Worm (Caenorhabditis elegans) whole organism, L3 larva: ENCODE results near the gene pxd-1.

Experiments used
- R02D3.7 ChIP-seq: fragments of 150-350 bp; optimal IDR thresholded peaks from 2 replicates; lab custom pipeline; 2014; ENCODE audit warnings: missing biosample characterization, missing genetic modification characterization
- ZK546.5 ChIP-seq: sonication (generic microtip); optimal IDR thresholded peaks from 2 replicates; lab custom pipeline; 2017; ENCODE audit warnings: missing biosample characterization, missing genetic modification characterization
- aly-2 ChIP-seq: fragments of 150-350 bp; optimal IDR thresholded peaks from 2 replicates; lab custom pipeline; 2014; ENCODE audit warnings: missing biosample characterization, missing genetic modification characterization
- ama-1 ChIP-seq: fragments of 150-350 bp; optimal IDR thresholded peaks from 2 replicates; lab custom pipeline; 2018
- ceh-16 ChIP-seq: sonication (generic microtip); optimal IDR thresholded peaks from 2 replicates; lab custom pipeline; 2017; ENCODE audit warnings: missing biosample characterization, missing genetic modification characterization
- ceh-28 ChIP-seq: fragments of 150-350 bp; optimal IDR thresholded peaks from 2 replicates; lab custom pipeline; 2014; ENCODE audit warnings: missing biosample characterization, missing genetic modification reagents, missing genetic modification characterization
- ceh-82 ChIP-seq: fragments of 150-350 bp; optimal IDR thresholded peaks from 2 replicates; lab custom pipeline; 2014; ENCODE audit warnings: missing biosample characterization, missing genetic modification characterization
- ceh-9 ChIP-seq: sonication (generic microtip); optimal IDR thresholded peaks from 2 replicates; lab custom pipeline; 2018; ENCODE audit warnings: missing biosample characterization, missing genetic modification characterization
- daf-12 ChIP-seq: fragments of 150-350 bp; optimal IDR thresholded peaks from 2 replicates; lab custom pipeline; 2014; ENCODE audit warnings: missing biosample characterization, missing genetic modification reagents, missing genetic modification characterization
- egl-27 ChIP-seq: sonication (generic microtip); optimal IDR thresholded peaks from 4 replicates; lab custom pipeline; 2017; ENCODE audit warnings: missing biosample characterization, missing genetic modification reagents, missing genetic modification characterization
- egl-5 ChIP-seq: fragments of 150-350 bp; optimal IDR thresholded peaks from 2 replicates; lab custom pipeline; 2017; ENCODE audit warnings: missing biosample characterization, missing genetic modification reagents, missing genetic modification characterization, inconsistent platforms
- elt-1 ChIP-seq: fragments of 150-350 bp; optimal IDR thresholded peaks from 2 replicates; lab custom pipeline; 2014; ENCODE audit warnings: missing biosample characterization, missing genetic modification characterization
- elt-2 ChIP-seq: sonication (generic microtip); optimal IDR thresholded peaks from 2 replicates; lab custom pipeline; 2016; ENCODE audit warnings: missing genetic modification reagents, mild to moderate bottlenecking, missing genetic modification characterization, missing compliant biosample characterization
- elt-3 ChIP-seq, 3 experiments: fragments of 150-350 bp in 1 of 3; sonication (generic microtip) in 2 of 3; optimal IDR thresholded peaks; 2 replicates in 2 of 3; 4 replicates in 1 of 3; lab custom pipeline; 2014 to 2017; ENCODE audit warnings: missing biosample characterization in 3 of 3, missing genetic modification characterization in 3 of 3
- eor-1 ChIP-seq, 2 experiments: fragments of 150-350 bp; optimal IDR thresholded peaks; 2 replicates each; lab custom pipeline; 2014 to 2018; ENCODE audit warnings: missing biosample characterization in 2 of 2, missing genetic modification characterization in 2 of 2
- fkh-10 ChIP-seq: sonication (generic microtip); optimal IDR thresholded peaks from 2 replicates; lab custom pipeline; 2017; ENCODE audit warnings: missing biosample characterization, missing genetic modification reagents, missing genetic modification characterization
- fkh-2 ChIP-seq: fragments of 150-350 bp; optimal IDR thresholded peaks from 2 replicates; lab custom pipeline; 2014; ENCODE audit warnings: missing biosample characterization, missing genetic modification reagents, missing genetic modification characterization
- fos-1 ChIP-seq: fragments of 150-350 bp; optimal IDR thresholded peaks from 2 replicates; lab custom pipeline; 2014; ENCODE audit warnings: missing biosample characterization, missing genetic modification characterization
- hmg-11 ChIP-seq: sonication (generic microtip); optimal IDR thresholded peaks from 2 replicates; lab custom pipeline; 2016; ENCODE audit warnings: missing genetic modification characterization, missing compliant biosample characterization
- jun-1 ChIP-seq: fragments of 150-350 bp; optimal IDR thresholded peaks from 2 replicates; lab custom pipeline; 2014; ENCODE audit warnings: missing biosample characterization, missing genetic modification reagents, missing genetic modification characterization
- lin-15B ChIP-seq: fragments of 150-350 bp; optimal IDR thresholded peaks from 2 replicates; lab custom pipeline; 2014; ENCODE audit warnings: missing biosample characterization, missing genetic modification characterization
- lin-39 ChIP-seq: fragments of 150-350 bp; optimal IDR thresholded peaks from 2 replicates; lab custom pipeline; 2018; ENCODE audit warnings: missing biosample characterization, missing genetic modification reagents, missing genetic modification characterization
- lsy-12 ChIP-seq: sonication (generic microtip); optimal IDR thresholded peaks from 2 replicates; lab custom pipeline; 2016; ENCODE audit warnings: mild to moderate bottlenecking, missing genetic modification characterization, missing compliant biosample characterization
- mdl-1 ChIP-seq: fragments of 150-350 bp; optimal IDR thresholded peaks from 2 replicates; lab custom pipeline; 2014; ENCODE audit warnings: missing biosample characterization, missing genetic modification characterization
- mml-1 ChIP-seq: fragments of 150-350 bp; sonication (generic microtip); optimal IDR thresholded peaks from 3 replicates; lab custom pipeline; 2014; ENCODE audit warnings: missing biosample characterization, missing genetic modification characterization
- nfya-1 ChIP-seq: sonication (generic microtip); optimal IDR thresholded peaks from 2 replicates; lab custom pipeline; 2017; ENCODE audit warnings: missing genetic modification characterization, mild to moderate bottlenecking, missing compliant biosample characterization, antibody characterized with exemption, moderate library complexity; ENCODE audit not compliant: insufficient read depth
- nhr-11 ChIP-seq: fragments of 150-350 bp; optimal IDR thresholded peaks from 2 replicates; lab custom pipeline; 2014; ENCODE audit warnings: missing biosample characterization, missing genetic modification characterization
- nhr-23 ChIP-seq: fragments of 150-350 bp; optimal IDR thresholded peaks from 2 replicates; lab custom pipeline; 2014; ENCODE audit warnings: missing biosample characterization, missing genetic modification reagents, missing genetic modification characterization
- nhr-237 ChIP-seq: fragments of 150-350 bp; optimal IDR thresholded peaks from 2 replicates; lab custom pipeline; 2014; ENCODE audit warnings: missing biosample characterization, missing genetic modification characterization
- nhr-25 ChIP-seq: sonication (generic microtip); optimal IDR thresholded peaks from 2 replicates; lab custom pipeline; 2017; ENCODE audit warnings: missing biosample characterization, missing genetic modification characterization
- nhr-43 ChIP-seq: sonication (generic microtip); optimal IDR thresholded peaks from 2 replicates; lab custom pipeline; 2016; ENCODE audit warnings: mild to moderate bottlenecking, missing genetic modification characterization, missing compliant biosample characterization; ENCODE audit not compliant: poor library complexity, severe bottlenecking
- nhr-67 ChIP-seq: fragments of 150-350 bp; optimal IDR thresholded peaks from 2 replicates; lab custom pipeline; 2014; ENCODE audit warnings: missing biosample characterization, missing genetic modification characterization
- nhr-76 ChIP-seq: fragments of 150-350 bp; sonication (generic microtip); optimal IDR thresholded peaks from 5 replicates; lab custom pipeline; 2014; ENCODE audit warnings: missing biosample characterization, missing genetic modification characterization
- pha-4 ChIP-seq: fragments of 150-350 bp; optimal IDR thresholded peaks from 2 replicates; lab custom pipeline; 2014; ENCODE audit warnings: missing biosample characterization, missing genetic modification reagents, missing genetic modification characterization
- sea-2 ChIP-seq: fragments of 150-350 bp; sonication (generic microtip); optimal IDR thresholded peaks from 4 replicates; lab custom pipeline; 2014; ENCODE audit warnings: missing biosample characterization, missing genetic modification reagents, missing genetic modification characterization
- skn-1 ChIP-seq: fragments of 150-350 bp; optimal IDR thresholded peaks from 2 replicates; lab custom pipeline; 2014; ENCODE audit warnings: missing biosample characterization, missing genetic modification characterization
- snpc-4 ChIP-seq: fragments of 150-350 bp; optimal IDR thresholded peaks from 2 replicates; lab custom pipeline; 2014; ENCODE audit warnings: missing biosample characterization, missing genetic modification characterization
- tbx-2 ChIP-seq: sonication (generic microtip); optimal IDR thresholded peaks from 2 replicates; lab custom pipeline; 2016; ENCODE audit warnings: mild to moderate bottlenecking, missing genetic modification characterization, missing compliant biosample characterization
- unc-39 ChIP-seq: sonication (generic microtip); optimal IDR thresholded peaks from 4 replicates; lab custom pipeline; 2017; ENCODE audit warnings: missing biosample characterization, missing genetic modification characterization
- unc-62 ChIP-seq: fragments of 150-350 bp; sonication (generic microtip); optimal IDR thresholded peaks from 4 replicates; lab custom pipeline; 2014; ENCODE audit warnings: missing biosample characterization, missing genetic modification reagents, missing genetic modification characterization
- ztf-4 ChIP-seq: fragments of 150-350 bp; optimal IDR thresholded peaks from 2 replicates; lab custom pipeline; 2014; ENCODE audit warnings: missing biosample characterization, missing genetic modification characterization

Gene pxd-1

DNA sequence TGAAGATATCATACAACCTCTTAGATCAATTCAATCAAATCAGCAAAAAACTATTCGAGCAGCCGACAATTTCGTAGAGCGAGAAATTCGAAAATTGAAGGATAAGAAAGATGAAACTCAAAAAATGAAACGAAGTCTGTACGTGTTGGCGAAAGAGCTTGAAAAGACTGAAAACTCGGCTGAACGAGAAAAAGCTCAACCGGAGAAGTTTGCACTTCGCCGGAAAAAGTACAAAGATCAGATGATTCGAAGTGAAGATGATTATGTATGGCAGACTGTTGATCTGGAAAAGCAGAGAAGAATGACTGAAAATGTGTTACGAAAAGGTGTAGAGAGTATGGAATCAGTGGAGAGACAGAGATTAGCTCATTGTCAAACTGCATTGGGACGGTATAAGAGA lies 7.1 kb downstream of the pxd-1 start:
- TF ChIP-seq pha-4 (tag; lab: Kevin White, UChicago): no peak
- no peak for TF ChIP-seq nfya-1 (tag; lab: Kevin White, UChicago)
- no peak for TF ChIP-seq fos-1 (tag; lab: Kevin White, UChicago)
- no peak for TF ChIP-seq sea-2 (GFP tag; lab: Kevin White, UChicago)
- no peak for TF ChIP-seq skn-1
- no peak for TF ChIP-seq nhr-25 (tag; lab: Kevin White, UChicago)
- no peak for TF ChIP-seq lsy-12 (tag; lab: Kevin White, UChicago)
- no peak for TF ChIP-seq nhr-237
- no peak for TF ChIP-seq nhr-67 (tag; lab: Kevin White, UChicago)

DNA sequence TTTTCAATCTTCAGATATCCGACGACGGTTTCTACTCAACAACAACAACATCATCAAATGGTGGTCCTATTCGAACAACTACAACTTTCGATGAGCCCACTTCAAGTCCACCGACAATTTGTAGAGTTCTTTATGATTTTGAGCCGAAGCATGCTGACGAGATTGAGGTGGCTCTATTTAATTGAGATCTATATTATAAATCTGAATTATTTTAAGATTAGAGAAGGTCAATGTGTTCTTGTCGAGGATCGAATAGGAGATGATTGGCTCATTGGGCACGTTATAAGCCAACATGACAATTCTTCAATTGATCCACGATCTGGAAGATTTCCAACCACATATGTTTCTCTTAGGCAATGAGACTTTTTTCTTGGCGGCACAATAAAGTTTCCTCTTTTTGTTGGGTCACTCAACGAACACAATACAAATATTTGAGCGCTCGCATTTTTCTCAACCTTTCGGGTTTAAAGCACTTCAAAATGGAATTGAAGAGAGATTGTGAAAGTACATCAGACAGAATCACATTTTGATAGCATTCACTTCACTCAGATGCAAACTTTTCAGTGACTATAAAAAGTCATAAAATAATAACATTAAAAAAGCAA lies 9.5 kb downstream of the pxd-1 start:
- peak; percentile 33 for TF ChIP-seq ceh-82 (tag; lab: Kevin White, UChicago)
- no peak for TF ChIP-seq lin-15B
- TF ChIP-seq egl-27 (tag; lab: Kevin White, UChicago): peak; percentile 10
- TF ChIP-seq ZK546.5 (tag; lab: Kevin White, UChicago): no peak
- peak; percentile 57 for TF ChIP-seq ztf-4 (tag; lab: Kevin White, UChicago)
- peak; percentile 48 for TF ChIP-seq jun-1 (tag; lab: Kevin White, UChicago)
- peak; percentile 60 for TF ChIP-seq pha-4 (tag; lab: Kevin White, UChicago)
- TF ChIP-seq elt-2: peak; percentile 7
- peak; percentile 72 for TF ChIP-seq ama-1 (lab: Kevin White, UChicago)
- TF ChIP-seq lsy-12 (tag; lab: Kevin White, UChicago): peak; percentile 26
- peak; percentile 90 for TF ChIP-seq aly-2 (tag; lab: Kevin White, UChicago)
- peak; percentile 17 for TF ChIP-seq tbx-2 (tag; lab: Kevin White, UChicago)
- peak; percentile 40 for TF ChIP-seq ceh-28
- TF ChIP-seq elt-3 (tag; optimal IDR thresholded peaks at IDR 0.05; lab: Kevin White, UChicago): no peak
- no peak for TF ChIP-seq nhr-67 (tag; lab: Kevin White, UChicago)
- no peak for TF ChIP-seq daf-12
- no peak for TF ChIP-seq ceh-16
- no peak for TF ChIP-seq hmg-11 (tag; lab: Kevin White, UChicago)
- TF ChIP-seq nhr-43 (tag; lab: Kevin White, UChicago): peak; percentile 52
- peak; percentile 57 for TF ChIP-seq nhr-23 (tag; lab: Kevin White, UChicago)

DNA sequence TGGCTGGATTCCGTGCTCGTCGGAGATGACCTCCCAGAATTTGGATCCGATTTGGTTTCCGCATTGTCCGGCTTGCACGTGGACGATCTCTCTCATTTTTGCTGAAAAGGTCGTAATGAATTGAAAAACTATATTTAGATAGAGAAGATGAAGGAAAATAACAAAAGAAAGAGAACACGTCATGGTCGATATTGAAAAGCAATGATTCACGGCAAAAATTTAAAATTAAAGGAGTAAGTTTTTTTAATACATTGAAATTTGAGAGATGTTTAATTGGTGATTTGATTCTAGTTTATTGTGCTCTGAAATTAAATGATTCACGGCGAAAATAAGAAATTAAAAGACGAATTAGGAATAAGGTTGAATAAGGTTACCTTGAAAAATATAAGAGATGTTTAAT lies 11.6 kb downstream of the pxd-1 start, which contains the start of gene tbb-2:
Gene tbb-2 (minus strand): TSS at position 101 of the 400 bp plus-strand sequence.
- TF ChIP-seq mml-1 (tag; lab: Kevin White, UChicago): no peak
- no peak for TF ChIP-seq egl-5 (tag; lab: Kevin White, UChicago)
- no peak for TF ChIP-seq eor-1 (tag; optimal IDR thresholded peaks at IDR 0.05; lab: Kevin White, UChicago)
- TF ChIP-seq nhr-76 (tag; lab: Kevin White, UChicago): no peak
- TF ChIP-seq nhr-237: no peak
- TF ChIP-seq nhr-43 (tag; lab: Kevin White, UChicago): no peak
- no peak for TF ChIP-seq skn-1
- TF ChIP-seq ceh-82 (tag; lab: Kevin White, UChicago): no peak
- TF ChIP-seq fkh-2 (tag; lab: Kevin White, UChicago): no peak
- no peak for TF ChIP-seq ama-1 (lab: Kevin White, UChicago)
- no peak for TF ChIP-seq hmg-11 (tag; lab: Kevin White, UChicago)
- no peak for TF ChIP-seq ceh-9 (tag; lab: Kevin White, UChicago)
- TF ChIP-seq nhr-25 (tag; lab: Kevin White, UChicago): no peak
- no peak for TF ChIP-seq unc-39 (tag; lab: Kevin White, UChicago)
- no peak for TF ChIP-seq nhr-11
- TF ChIP-seq egl-27 (tag; lab: Kevin White, UChicago): no peak
- TF ChIP-seq elt-3 (tag; optimal IDR thresholded peaks at IDR 0.05; lab: Kevin White, UChicago): no peak
- TF ChIP-seq elt-1 (tag; lab: Kevin White, UChicago): no peak
- TF ChIP-seq daf-12: no peak

DNA sequence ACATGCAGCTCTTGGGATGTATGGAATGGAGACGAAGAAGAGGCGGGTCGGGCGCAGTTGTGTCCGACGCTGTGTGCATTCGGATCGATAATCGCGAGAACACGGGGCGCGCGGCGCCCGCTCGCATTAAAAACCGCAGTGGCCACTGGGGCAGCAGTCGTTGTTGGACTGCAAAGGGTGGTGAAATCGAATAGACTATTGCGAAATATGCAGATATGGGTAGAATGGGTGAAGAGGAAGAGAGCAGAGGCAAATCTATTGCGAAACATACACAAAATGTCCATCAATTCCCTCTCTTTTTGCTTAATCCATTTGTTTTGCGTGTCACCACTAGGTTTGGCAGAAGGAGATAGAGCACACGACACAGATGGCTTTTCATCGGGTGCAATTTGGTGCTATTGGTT lies 12.2 kb downstream of the pxd-1 start:
- no peak for TF ChIP-seq egl-27 (tag; lab: Kevin White, UChicago)
- TF ChIP-seq ama-1 (lab: Kevin White, UChicago): peak; percentile 70
- peak; percentile 47 for TF ChIP-seq lin-15B
- no peak for TF ChIP-seq ztf-4 (tag; lab: Kevin White, UChicago)
- TF ChIP-seq nhr-25 (tag; lab: Kevin White, UChicago): no peak
- peak in 1 of 3 experiments; percentile 59 for TF ChIP-seq elt-3 (tag; optimal IDR thresholded peaks at IDR 0.05; lab: Kevin White, UChicago)
- peak; percentile 2 for TF ChIP-seq tbx-2 (tag; lab: Kevin White, UChicago)
- TF ChIP-seq ceh-28: peak; percentile 68
- peak; percentile 63 for TF ChIP-seq fkh-10 (GFP tag; lab: Kevin White, UChicago)
- peak; percentile 63 for TF ChIP-seq sea-2 (GFP tag; lab: Kevin White, UChicago)
- TF ChIP-seq R02D3.7: peak; percentile 25
- peak; percentile 67 for TF ChIP-seq hmg-11 (tag; lab: Kevin White, UChicago)
- peak; percentile 49 for TF ChIP-seq snpc-4 (tag; lab: Kevin White, UChicago)
- TF ChIP-seq unc-62 (GFP tag; lab: Kevin White, UChicago): peak; percentile 7
- peak; percentile 66 for TF ChIP-seq nhr-11
- TF ChIP-seq mdl-1 (tag; lab: Kevin White, UChicago): no peak
- peak; percentile 94 for TF ChIP-seq lin-39
- no peak for TF ChIP-seq nhr-237
- peak; percentile 85 for TF ChIP-seq nfya-1 (tag; lab: Kevin White, UChicago)
- TF ChIP-seq nhr-23 (tag; lab: Kevin White, UChicago): peak; percentile 22
